Worm (Caenorhabditis elegans) whole organism, young adult: ENCODE measurements around the gene mig-18.
A peak's percentile ranks its signal among the peaks of the same experiment; 100 is the strongest.

Experiments used
- B0261.1 ChIP-seq: sonication (generic microtip); optimal IDR thresholded peaks from 2 replicates; lab custom pipeline; 2016; ENCODE audit warnings: mild to moderate bottlenecking, missing genetic modification characterization, moderate library complexity, missing compliant biosample characterization
- B0336.3 ChIP-seq: fragments of 200-800 bp; sonication (Bioruptor generic); IDR thresholded peaks from 2 replicates; pipeline ENCODE4 v1.3.6; 2022; ENCODE audit warnings: missing genetic modification characterization, missing compliant biosample characterization
- F23B12.7 ChIP-seq: sonication (generic microtip); optimal IDR thresholded peaks from 2 replicates; lab custom pipeline; 2017; ENCODE audit warnings: missing genetic modification characterization, mild to moderate bottlenecking, missing compliant biosample characterization, antibody characterized with exemption, moderate library complexity; ENCODE audit not compliant: insufficient read depth
- F33H1.4 ChIP-seq: fragments of 200-800 bp; sonication (Bioruptor generic); IDR thresholded peaks from 2 replicates; pipeline ENCODE4 v1.3.6; 2022; ENCODE audit warnings: missing genetic modification reagents, missing genetic modification characterization, missing compliant biosample characterization
- F57C9.4 ChIP-seq: sonication (generic microtip); optimal IDR thresholded peaks from 2 replicates; lab custom pipeline; 2017; ENCODE audit warnings: mild to moderate bottlenecking, missing genetic modification characterization, missing compliant biosample characterization
- K12H6.12 ChIP-seq: fragments of 200-800 bp; sonication (Bioruptor generic); optimal IDR thresholded peaks from 2 replicates; lab custom pipeline; 2018; ENCODE audit warnings: mild to moderate bottlenecking, missing genetic modification characterization, missing compliant biosample characterization
- T26A5.8 ChIP-seq: sonication (generic microtip); optimal IDR thresholded peaks from 2 replicates; lab custom pipeline; 2016; ENCODE audit warnings: missing genetic modification characterization, missing compliant biosample characterization
- Y79H2A.3 ChIP-seq: fragments of 200-800 bp; sonication (Bioruptor generic); conservative IDR thresholded peaks from 2 replicates; pipeline ENCODE4 v1.3.6; 2022; ENCODE audit warnings: missing genetic modification reagents, missing genetic modification characterization, missing compliant biosample characterization
- Y95B8A.8 ChIP-seq: fragments of 200-800 bp; sonication (Bioruptor generic); IDR thresholded peaks from 2 replicates; pipeline ENCODE4 v1.3.6; 2022; ENCODE audit warnings: missing genetic modification reagents, missing genetic modification characterization, missing compliant biosample characterization
- ZK185.1 ChIP-seq: sonication (generic microtip); optimal IDR thresholded peaks from 2 replicates; lab custom pipeline; 2016; ENCODE audit warnings: mild to moderate bottlenecking, missing genetic modification characterization, missing compliant biosample characterization; ENCODE audit not compliant: poor library complexity, severe bottlenecking
- atf-7 ChIP-seq: sonication (generic microtip); optimal IDR thresholded peaks from 2 replicates; lab custom pipeline; 2017; ENCODE audit warnings: mild to moderate bottlenecking, missing genetic modification characterization, missing compliant biosample characterization
- attf-3 ChIP-seq: fragments of 200-800 bp; sonication (Bioruptor generic); conservative IDR thresholded peaks from 2 replicates; pipeline ENCODE4 v1.3.6; 2022; ENCODE audit warnings: missing genetic modification reagents, missing genetic modification characterization, missing compliant biosample characterization
- attf-5 ChIP-seq: fragments of 200-800 bp; sonication (Bioruptor generic); optimal IDR thresholded peaks from 2 replicates; lab custom pipeline; 2018; ENCODE audit warnings: mild to moderate bottlenecking, missing genetic modification characterization, missing compliant biosample characterization
- bed-1 ChIP-seq: fragments of 200-800 bp; sonication (Bioruptor generic); IDR thresholded peaks from 2 replicates; pipeline ENCODE4 v1.3.6; 2022; ENCODE audit warnings: missing genetic modification reagents, missing genetic modification characterization, missing compliant biosample characterization
- cebp-1 ChIP-seq, 2 experiments: fragments of 200-800 bp in 1 of 2; sonication (Bioruptor generic) in 1 of 2; sonication (generic microtip) in 1 of 2; IDR thresholded peaks in 1 of 2; optimal IDR thresholded peaks in 1 of 2; 2 replicates each; pipeline versions ENCODE4 v1.3.6 to Lab custom; 2017 to 2022; ENCODE audit warnings: missing compliant biosample characterization in 2 of 2, missing genetic modification characterization in 2 of 2, mild to moderate bottlenecking in 1 of 2, missing genetic modification reagents in 1 of 2, moderate library complexity in 1 of 2
- ceh-100 ChIP-seq: fragments of 200-800 bp; sonication (Bioruptor generic); IDR thresholded peaks from 2 replicates; pipeline ENCODE4 v1.3.6; 2022; ENCODE audit warnings: missing genetic modification reagents, missing genetic modification characterization, missing compliant biosample characterization
- fkh-3 ChIP-seq: sonication (generic microtip); optimal IDR thresholded peaks from 2 replicates; lab custom pipeline; 2016; ENCODE audit warnings: mild to moderate bottlenecking, missing genetic modification characterization, missing compliant biosample characterization
- hmg-1.2 ChIP-seq: fragments of 200-800 bp; sonication (Bioruptor generic); IDR thresholded peaks from 2 replicates; pipeline ENCODE4 v1.3.6; 2022; ENCODE audit warnings: missing genetic modification reagents, missing genetic modification characterization, missing compliant biosample characterization
- lag-1 ChIP-seq: fragments of 200-800 bp; sonication (Bioruptor generic); IDR thresholded peaks from 2 replicates; pipeline ENCODE4 v1.3.6; 2022; ENCODE audit warnings: missing genetic modification reagents, missing genetic modification characterization, missing compliant biosample characterization
- lin-26 ChIP-seq: fragments of 200-800 bp; sonication (Bioruptor generic); IDR thresholded peaks from 2 replicates; pipeline ENCODE4 v1.3.6; 2022; ENCODE audit warnings: missing genetic modification reagents, missing genetic modification characterization, missing compliant biosample characterization
- lin-35 ChIP-seq, 3 experiments: fragments of 150-350 bp in 2 of 3; sonication (generic microtip) in 1 of 3; optimal IDR thresholded peaks; 2 replicates each; lab custom pipeline; 2014 to 2018; ENCODE audit warnings: missing biosample characterization in 3 of 3, missing genetic modification characterization in 3 of 3, missing genetic modification reagents in 3 of 3
- lin-40 ChIP-seq: sonication (generic microtip); optimal IDR thresholded peaks from 2 replicates; lab custom pipeline; 2016; ENCODE audit warnings: missing genetic modification characterization, mild to moderate bottlenecking, missing compliant biosample characterization, missing genotype, missing genetic modification reagents
- madf-3 ChIP-seq: fragments of 200-800 bp; sonication (Bioruptor generic); IDR thresholded peaks from 2 replicates; pipeline ENCODE4 v1.3.6; 2022; ENCODE audit warnings: missing genetic modification reagents, missing genetic modification characterization, missing compliant biosample characterization
- nfya-1 ChIP-seq: sonication (generic microtip); optimal IDR thresholded peaks from 2 replicates; lab custom pipeline; 2017; ENCODE audit warnings: antibody characterized with exemption, missing compliant biosample characterization, missing genetic modification characterization, borderline replicate concordance; ENCODE audit not compliant: insufficient read depth
- nfyb-1 ChIP-seq: fragments of 200-800 bp; sonication (Bioruptor generic); IDR thresholded peaks from 2 replicates; pipeline ENCODE4 v1.3.6; 2022; ENCODE audit warnings: missing genetic modification reagents, missing genetic modification characterization, missing compliant biosample characterization
- nhr-80 ChIP-seq: sonication (generic microtip); optimal IDR thresholded peaks from 2 replicates; lab custom pipeline; 2016; ENCODE audit warnings: missing genetic modification characterization, missing compliant biosample characterization
- pbrm-1 ChIP-seq: fragments of 200-800 bp; sonication (Bioruptor generic); IDR thresholded peaks from 2 replicates; pipeline ENCODE4 v1.3.6; 2022; ENCODE audit warnings: missing genetic modification reagents, missing genetic modification characterization, missing compliant biosample characterization
- rec-8 ChIP-seq, 2 experiments: sonication (generic microtip); optimal IDR thresholded peaks; 2 replicates each; lab custom pipeline; 2016; ENCODE audit warnings: mild to moderate bottlenecking in 2 of 2, missing genetic modification characterization in 2 of 2, missing genetic modification reagents in 2 of 2, missing genotype in 2 of 2, missing biosample characterization in 1 of 2, missing compliant biosample characterization in 1 of 2, moderate library complexity in 1 of 2
- rpc-1 ChIP-seq, 2 experiments: fragments of 150-350 bp in 1 of 2; sonication (generic microtip) in 1 of 2; optimal IDR thresholded peaks; 2 replicates each; lab custom pipeline; 2014 to 2018; ENCODE audit warnings: missing biosample characterization in 1 of 2, missing genetic modification characterization in 1 of 2, missing genetic modification reagents in 1 of 2, missing genotype in 1 of 2
- snpc-1.1 ChIP-seq: sonication (generic microtip); optimal IDR thresholded peaks from 2 replicates; lab custom pipeline; 2017; ENCODE audit warnings: missing genetic modification characterization, mild to moderate bottlenecking, missing compliant biosample characterization, antibody characterized with exemption, moderate library complexity, missing genotype, missing genetic modification reagents; ENCODE audit not compliant: insufficient read depth
- tbp1 ChIP-seq: fragments of 200-800 bp; sonication (Bioruptor generic); optimal IDR thresholded peaks from 2 replicates; lab custom pipeline; 2018; ENCODE audit warnings: mild to moderate bottlenecking, missing genetic modification characterization, missing compliant biosample characterization
- unc-130 ChIP-seq: sonication (generic microtip); optimal IDR thresholded peaks from 2 replicates; lab custom pipeline; 2016; ENCODE audit warnings: missing genetic modification reagents, missing genetic modification characterization, missing compliant biosample characterization

mig-18 gene

DNA sequence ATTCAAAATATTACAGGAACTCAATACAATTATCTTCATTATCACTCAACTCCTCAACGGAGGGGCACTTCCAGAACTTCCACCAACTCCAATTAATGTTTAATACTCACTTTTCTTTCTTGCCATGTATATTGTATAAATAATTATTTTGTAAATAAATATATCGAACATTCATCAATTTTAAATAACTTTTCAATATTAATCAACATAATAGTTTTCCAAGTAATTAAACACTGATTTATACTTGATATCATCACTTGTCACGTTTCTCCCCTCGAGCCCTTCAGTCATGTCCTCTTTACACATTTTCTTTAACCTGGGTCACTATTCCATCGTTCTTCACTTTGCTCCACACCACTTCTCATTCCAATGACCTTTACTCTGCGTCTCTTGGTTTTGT, at the start of gene mig-18:
TSS of gene mig-18 (plus strand) at position 301 of the 400 bp plus-strand sequence.
- TF ChIP-seq rec-8 (tag; optimal IDR thresholded peaks at IDR 0.05; lab: Kevin White, UChicago) (no peak), B0336.3 (GFP tag; lab: Robert Waterston, UW) (no peak), madf-3 (GFP tag; lab: Robert Waterston, UW) (no peak), lin-35 (GFP tag; optimal IDR thresholded peaks at IDR 0.05; lab: Kevin White, UChicago) (no peak)

DNA sequence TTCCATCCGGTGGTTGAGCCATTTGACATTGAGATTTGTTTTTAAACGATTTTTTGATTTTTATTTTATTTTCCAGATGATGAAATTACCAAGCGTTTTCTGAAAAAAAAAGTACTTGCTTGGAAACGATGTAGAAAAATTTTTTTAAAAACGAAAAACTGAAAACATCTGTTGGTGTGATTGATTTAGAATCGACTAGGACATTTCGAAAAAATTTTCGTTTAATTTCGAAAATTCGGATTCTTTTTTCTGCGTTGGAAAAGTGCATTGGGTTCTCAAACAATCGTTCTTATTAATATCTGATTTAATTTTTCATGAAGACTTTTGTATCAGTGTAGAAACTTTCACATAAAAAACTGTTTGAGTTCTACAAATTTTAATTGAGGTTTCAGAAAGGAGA, 43.8 kb upstream of the mig-18 start, which contains the start of gene F53A2.9:
TSS of gene F53A2.9 (minus strand) at position 101 of the 400 bp plus-strand sequence.
- TF ChIP-seq attf-3 (no peak), T26A5.8 (tag; lab: Kevin White, UChicago) (no peak), ZK185.1 (tag; lab: Kevin White, UChicago) (no peak), fkh-3 (tag; lab: Kevin White, UChicago) (no peak), Y95B8A.8 (no peak), F57C9.4 (tag; lab: Kevin White, UChicago) (no peak), rpc-1 (optimal IDR thresholded peaks at IDR 0.05; lab: Kevin White, UChicago) (no peak), rpc-1 (tag; optimal IDR thresholded peaks at IDR 0.05; lab: Kevin White, UChicago) (no peak)

DNA sequence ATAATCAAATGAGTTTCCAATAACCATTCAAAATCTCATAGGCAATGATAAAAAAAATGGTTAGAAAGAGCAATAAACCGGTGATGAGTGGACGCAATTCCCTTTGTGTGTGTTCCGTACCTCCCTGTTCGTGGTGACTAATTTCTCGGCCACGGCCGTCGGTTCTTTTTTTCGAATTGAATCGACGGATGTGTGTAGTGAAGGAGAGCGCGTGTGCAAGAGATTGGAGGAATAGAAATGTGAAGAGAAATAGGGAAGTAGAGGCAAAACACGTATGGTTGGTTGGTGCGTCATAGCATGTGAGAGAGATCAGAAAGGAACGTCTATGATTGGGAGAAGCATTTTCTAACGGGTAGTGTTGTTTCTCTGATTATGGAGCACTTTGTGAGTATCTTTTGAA, 43.2 kb upstream of the mig-18 start:
- TF ChIP-seq snpc-1.1 (tag; lab: Kevin White, UChicago) (no peak), attf-5 (GFP tag; lab: Kevin White, UChicago) (peak; percentile 67), nhr-80 (tag; lab: Kevin White, UChicago) (peak; percentile 60), atf-7 (tag; lab: Kevin White, UChicago) (no peak), hmg-1.2 (peak; percentile 10; the same call in 1 of the 2 replicates), ceh-100 (no peak), F33H1.4 (GFP tag; lab: Robert Waterston, UW) (no peak), F23B12.7 (peak; percentile 41), K12H6.12 (tag; lab: Kevin White, UChicago) (peak; percentile 40)

DNA sequence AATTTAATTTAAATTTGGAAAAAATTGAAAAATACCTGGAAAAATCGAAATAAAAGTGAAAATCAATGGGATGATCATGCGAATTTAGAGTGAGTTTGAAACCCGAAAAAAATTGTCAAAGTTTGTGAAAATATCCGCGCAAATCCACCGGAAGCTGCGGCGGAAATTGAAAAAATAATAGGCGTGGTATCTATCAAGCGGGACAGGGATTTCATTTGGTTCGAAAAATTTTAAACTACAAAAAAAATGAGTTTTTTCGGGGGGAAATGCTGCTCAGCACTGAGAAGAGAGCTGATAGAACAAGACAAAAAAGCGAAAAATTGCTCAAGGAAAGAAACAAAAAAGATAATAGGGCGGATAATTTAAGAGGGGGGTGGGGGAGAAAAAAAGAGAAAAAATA, 32.1 kb upstream of the mig-18 start, which contains the start of gene T03F6.9:
TSS of gene T03F6.9 (minus strand) at position 101 of the 400 bp plus-strand sequence.
- TF ChIP-seq bed-1 (GFP tag; lab: Robert Waterston, UW) (no peak), F23B12.7 (no peak), Y79H2A.3 (no peak), lag-1 (no peak), tbp1 (GFP tag; lab: Kevin White, UChicago) (no peak), pbrm-1 (no peak), nfya-1 (no peak), madf-3 (GFP tag; lab: Robert Waterston, UW) (no peak), lin-26 (no peak)
- TF ChIP-seq, all 124 proteins: peak for 0

DNA sequence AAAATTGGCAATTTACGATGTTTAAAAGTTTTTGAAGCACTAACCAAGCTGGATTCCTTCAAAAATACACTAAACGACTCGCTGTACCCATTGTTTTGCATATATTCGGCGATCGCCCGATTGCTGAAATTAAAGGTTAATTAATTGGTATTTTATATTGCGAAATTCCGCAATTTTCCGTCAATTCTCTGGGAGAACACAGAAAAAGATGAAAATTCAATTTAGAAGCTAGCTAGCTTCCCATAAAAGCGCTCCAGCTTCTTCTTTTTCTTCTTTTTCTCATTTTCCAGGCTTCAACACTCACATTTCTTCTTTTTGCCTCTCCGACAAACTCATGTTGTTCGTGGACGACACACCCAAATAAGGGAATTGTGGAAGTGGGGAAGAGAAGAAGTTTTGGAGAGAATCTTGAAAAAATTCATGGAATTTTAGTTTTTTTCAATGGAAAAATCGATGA, 26.7 kb upstream of the mig-18 start, which contains the start of gene lis-1:
TSS of gene lis-1 (minus strand) at position 407 of the 457 bp plus-strand sequence.
- TF ChIP-seq cebp-1 (GFP tag; IDR thresholded peaks at IDR 0.05; lab: Robert Waterston, UW) = no peak
- peak; percentile 80 for TF ChIP-seq cebp-1 (tag; optimal IDR thresholded peaks at IDR 0.05; lab: Kevin White, UChicago)
- TF ChIP-seq lin-40 (tag; lab: Kevin White, UChicago) = no peak
- no peak for TF ChIP-seq B0261.1 (tag; lab: Kevin White, UChicago)
- 0 out of 2 replicates have a peak, but pooled peaks have one; percentile 10 for TF ChIP-seq nfyb-1 (GFP tag; lab: Robert Waterston, UW)
- TF ChIP-seq unc-130 (GFP tag; lab: Kevin White, UChicago) = no peak
- peak in 1 of 3 experiments; percentile 23 for TF ChIP-seq lin-35 (GFP tag; optimal IDR thresholded peaks at IDR 0.05; lab: Kevin White, UChicago)
- peak; percentile 5 for TF ChIP-seq atf-7 (tag; lab: Kevin White, UChicago)
- TF ChIP-seq, all 124 proteins: peak for 4
